Fruit fly (Drosophila melanogaster) whole organism, embryonic: Measurements from ENCODE around the gene VhaAC45RP.

Source experiments
- CG12769 ChIP-seq: fragments of 200-800 bp; sonication (Bioruptor generic); optimal IDR thresholded peaks from 2 replicates; lab custom pipeline; 2019; ENCODE audit warnings: missing biosample characterization, mild to moderate bottlenecking, missing genetic modification characterization, moderate library complexity
- CG1832 ChIP-seq: fragments of 200-800 bp; sonication (Bioruptor generic); optimal IDR thresholded peaks from 2 replicates; lab custom pipeline; 2017; ENCODE audit warnings: missing biosample characterization, mild to moderate bottlenecking, missing genetic modification characterization, inconsistent platforms
- CG2875 ChIP-seq: fragments of 200-800 bp; sonication (Bioruptor generic); optimal IDR thresholded peaks from 2 replicates; lab custom pipeline; 2017; ENCODE audit warnings: missing biosample characterization, mild to moderate bottlenecking, missing genetic modification characterization, missing genetic modification reagents
- CG7745 ChIP-seq: fragments of 200-800 bp; sonication (Bioruptor generic); optimal IDR thresholded peaks from 2 replicates; lab custom pipeline; 2018; ENCODE audit warnings: missing biosample characterization, mild to moderate bottlenecking, missing genetic modification characterization, moderate library complexity
- Hey ChIP-seq: fragments of 200-800 bp; sonication (Bioruptor generic); optimal IDR thresholded peaks from 3 replicates; lab custom pipeline; 2018; ENCODE audit warnings: missing biosample characterization, mild to moderate bottlenecking, missing genetic modification characterization
- MTF-1 ChIP-seq: fragments of 200-800 bp; sonication (Bioruptor generic); optimal IDR thresholded peaks from 2 replicates; lab custom pipeline; 2018; ENCODE audit warnings: missing biosample characterization, mild to moderate bottlenecking, missing genetic modification characterization, borderline replicate concordance
- Med ChIP-seq: fragments of 200-800 bp; sonication (Bioruptor generic); peaks from one replicate; lab custom pipeline; 2016; ENCODE audit warnings: missing biosample characterization, missing genetic modification characterization, mild to moderate bottlenecking, inconsistent platforms, moderate library complexity
- Ravus ChIP-seq: fragments of 200-800 bp; sonication (Bioruptor generic); IDR thresholded peaks from 2 replicates; pipeline ENCODE4 v1.3.6; 2022; ENCODE audit warnings: missing biosample characterization, missing genetic modification characterization
- bsh ChIP-seq, 2 experiments: fragments of 200-800 bp; sonication (Bioruptor generic); optimal IDR thresholded peaks; 2 replicates each; lab custom pipeline; 2017 to 2018; ENCODE audit warnings: mild to moderate bottlenecking in 2 of 2, missing biosample characterization in 2 of 2, missing genetic modification characterization in 2 of 2, moderate library complexity in 1 of 2
- da ChIP-seq: fragments of 200-800 bp; sonication (Bioruptor generic); optimal IDR thresholded peaks from 2 replicates; lab custom pipeline; 2016; ENCODE audit warnings: missing biosample characterization, missing genetic modification characterization
- fd3F ChIP-seq: fragments of 200-800 bp; sonication (Bioruptor generic); optimal IDR thresholded peaks from 2 replicates; lab custom pipeline; 2018; ENCODE audit warnings: missing biosample characterization, mild to moderate bottlenecking, missing genetic modification characterization, moderate library complexity
- run ChIP-seq: fragments of 200-800 bp; sonication (Bioruptor generic); optimal IDR thresholded peaks from 3 replicates; lab custom pipeline; 2018; ENCODE audit warnings: missing biosample characterization, mild to moderate bottlenecking, missing genetic modification characterization

DNA sequence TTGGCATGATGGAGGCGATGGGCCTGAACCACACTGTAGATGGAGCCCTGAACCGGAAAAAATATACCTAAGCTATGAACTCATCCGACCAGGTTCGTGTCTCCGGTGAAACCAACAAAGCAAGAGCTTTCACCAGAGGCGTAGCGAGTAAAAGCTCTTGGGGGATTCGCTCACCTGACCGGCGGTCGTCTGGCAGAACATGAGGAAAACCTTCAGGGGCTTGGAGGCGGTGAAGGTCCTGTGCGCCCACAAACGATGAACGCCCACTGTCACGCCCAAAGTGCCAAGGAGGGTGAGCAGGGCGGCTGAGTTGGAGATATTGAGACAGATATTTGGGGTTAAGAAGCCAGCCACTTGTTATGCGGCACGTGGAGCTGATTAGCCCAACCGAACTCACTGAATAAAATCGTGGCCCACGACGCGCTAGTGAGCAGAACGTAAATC lies 29.4 kb upstream of the VhaAC45RP start:
- TF ChIP-seq Hey (tag; lab: Kevin White, UChicago) (peak; percentile 99), CG7745 (tag; lab: Kevin White, UChicago) (no peak), fd3F (GFP tag; lab: Kevin White, UChicago) (no peak), CG2875 (GFP tag; lab: Kevin White, UChicago) (no peak), bsh (GFP tag; optimal IDR thresholded peaks at IDR 0.05; lab: Kevin White, UChicago) (peak in 1 of 2 experiments; percentile 15), run (no peak), Med (peak; percentile 86), da (GFP tag; lab: Kevin White, UChicago) (no peak), CG1832 (no peak), MTF-1 (GFP tag; lab: Kevin White, UChicago) (no peak), CG12769 (tag; lab: Kevin White, UChicago) (peak; percentile 65), Ravus (GFP tag; lab: Robert Waterston, UW) (no peak)
